Fruit fly (Drosophila melanogaster): ENCODE measurements around the gene CG4558.

dm6 chrX:6822904-6823303 lies 26.7 kb upstream of the CG4558 start, which contains the start of gene Atx-1:
- no peak for TF ChIP-seq Dll (optimal IDR thresholded peaks at IDR 0.05)
- TF ChIP-seq EcR (GFP tag; optimal IDR thresholded peaks at IDR 0.05), result no peak
- no peak for TF ChIP-seq psq (optimal IDR thresholded peaks at IDR 0.05)
- no peak for TF ChIP-seq CG8478 (optimal IDR thresholded peaks at IDR 0.05)
- no peak for TF ChIP-seq usp (GFP tag; optimal IDR thresholded peaks at IDR 0.05)
